Fruit fly (Drosophila melanogaster) whole organism, embryonic: Measurements from ENCODE around the gene CG13842.

Source experiments
- BEAF-32 ChIP-seq: fragments of 200-800 bp; sonication (Bioruptor generic); optimal IDR thresholded peaks from 3 replicates; lab custom pipeline; 2017; ENCODE audit warnings: missing biosample characterization, missing genetic modification characterization, mild to moderate bottlenecking, moderate library complexity, missing genetic modification reagents
- BtbVII ChIP-seq: fragments of 200-800 bp; sonication (Bioruptor generic); optimal IDR thresholded peaks from 3 replicates; lab custom pipeline; 2017; ENCODE audit warnings: missing biosample characterization, mild to moderate bottlenecking, missing genetic modification characterization
- CG10274 ChIP-seq: fragments of 200-800 bp; sonication (Bioruptor generic); optimal IDR thresholded peaks from 3 replicates; lab custom pipeline; 2017; ENCODE audit warnings: missing biosample characterization, mild to moderate bottlenecking, missing genetic modification characterization
- CG10366 ChIP-seq: fragments of 200-800 bp; sonication (Bioruptor generic); IDR thresholded peaks from 2 replicates; pipeline ENCODE4 v1.3.6; 2022; ENCODE audit warnings: missing biosample characterization, missing genetic modification characterization
- CG11695 ChIP-seq: fragments of 200-800 bp; sonication (Bioruptor generic); IDR thresholded peaks from 3 replicates; pipeline ENCODE4 v1.3.6; 2022; ENCODE audit warnings: missing biosample characterization, missing genetic modification characterization
- CG11696 ChIP-seq: fragments of 200-800 bp; sonication (Bioruptor generic); IDR thresholded peaks from 2 replicates; pipeline ENCODE4 v1.3.6; 2022; ENCODE audit warnings: missing biosample characterization, missing genetic modification characterization
- CG12071 ChIP-seq: fragments of 200-800 bp; sonication (Bioruptor generic); optimal IDR thresholded peaks from 3 replicates; lab custom pipeline; 2018; ENCODE audit warnings: missing biosample characterization, mild to moderate bottlenecking, missing genetic modification characterization
- CG12155 ChIP-seq: fragments of 200-800 bp; sonication (Bioruptor generic); optimal IDR thresholded peaks from 3 replicates; lab custom pipeline; 2016; ENCODE audit warnings: missing biosample characterization, missing genetic modification characterization
- CG12391 ChIP-seq: fragments of 200-800 bp; sonication (Bioruptor generic); optimal IDR thresholded peaks from 3 replicates; lab custom pipeline; 2018; ENCODE audit warnings: missing biosample characterization, mild to moderate bottlenecking, missing genetic modification characterization, moderate library complexity
- CG13296 ChIP-seq: fragments of 200-800 bp; sonication (Bioruptor generic); optimal IDR thresholded peaks from 3 replicates; lab custom pipeline; 2018; ENCODE audit warnings: missing biosample characterization, mild to moderate bottlenecking, missing genetic modification characterization
- CG15073 ChIP-seq: fragments of 200-800 bp; sonication (Bioruptor generic); optimal IDR thresholded peaks from 2 replicates; lab custom pipeline; 2016; ENCODE audit warnings: missing biosample characterization, missing genetic modification characterization
- CG1529 ChIP-seq: fragments of 200-800 bp; sonication (Bioruptor generic); optimal IDR thresholded peaks from 3 replicates; lab custom pipeline; 2018; ENCODE audit warnings: missing biosample characterization, missing genetic modification characterization
- CG17328 ChIP-seq: fragments of 200-800 bp; sonication (Bioruptor generic); IDR thresholded peaks from 2 replicates; pipeline ENCODE4 v1.3.6; 2022; ENCODE audit warnings: missing biosample characterization, missing genetic modification characterization
- CG18476 ChIP-seq: fragments of 200-800 bp; sonication (Bioruptor generic); optimal IDR thresholded peaks from 2 replicates; lab custom pipeline; 2016; ENCODE audit warnings: missing biosample characterization, mild to moderate bottlenecking, missing genetic modification characterization
- CG18599 ChIP-seq: fragments of 200-800 bp; sonication (Bioruptor generic); optimal IDR thresholded peaks from 3 replicates; lab custom pipeline; 2017; ENCODE audit warnings: missing biosample characterization, missing genetic modification characterization, mild to moderate bottlenecking, moderate library complexity, missing genetic modification reagents
- CG18764 ChIP-seq: fragments of 200-800 bp; sonication (Bioruptor generic); optimal IDR thresholded peaks from 3 replicates; lab custom pipeline; 2016; ENCODE audit warnings: missing biosample characterization, missing genetic modification characterization
- CG2202 ChIP-seq: fragments of 200-800 bp; sonication (Bioruptor generic); optimal IDR thresholded peaks from 2 replicates; lab custom pipeline; 2018; ENCODE audit warnings: missing biosample characterization, mild to moderate bottlenecking, missing genetic modification characterization
- CG2889 ChIP-seq: fragments of 200-800 bp; sonication (Bioruptor generic); IDR thresholded peaks from 3 replicates; pipeline ENCODE4 v1.3.6; 2022; ENCODE audit warnings: missing biosample characterization, missing genetic modification characterization
- CG3281 ChIP-seq: fragments of 200-800 bp; sonication (Bioruptor generic); optimal IDR thresholded peaks from 3 replicates; lab custom pipeline; 2017; ENCODE audit warnings: missing biosample characterization, mild to moderate bottlenecking, missing genetic modification characterization
- CG4282 ChIP-seq: fragments of 200-800 bp; sonication (Bioruptor generic); optimal IDR thresholded peaks from 2 replicates; lab custom pipeline; 2016; ENCODE audit warnings: missing biosample characterization, missing genetic modification characterization
- CG4730 ChIP-seq: fragments of 200-800 bp; sonication (Bioruptor generic); IDR thresholded peaks from 2 replicates; pipeline ENCODE4 v1.3.6; 2022; ENCODE audit warnings: missing biosample characterization, missing genetic modification characterization
- CG6854 ChIP-seq: fragments of 200-800 bp; sonication (Bioruptor generic); optimal IDR thresholded peaks from 3 replicates; lab custom pipeline; 2017; ENCODE audit warnings: missing biosample characterization, mild to moderate bottlenecking, missing genetic modification characterization
- CHES-1-like ChIP-seq: fragments of 200-800 bp; sonication (Bioruptor generic); optimal IDR thresholded peaks from 2 replicates; lab custom pipeline; 2016; ENCODE audit warnings: missing biosample characterization, missing genetic modification characterization
- Deaf1 ChIP-seq: fragments of 200-800 bp; optimal IDR thresholded peaks from 3 replicates; lab custom pipeline; 2019; ENCODE audit warnings: missing biosample characterization, mild to moderate bottlenecking, missing genetic modification characterization, moderate library complexity
- Dek ChIP-seq: fragments of 200-800 bp; sonication (Bioruptor generic); optimal IDR thresholded peaks from 3 replicates; lab custom pipeline; 2019; ENCODE audit warnings: missing biosample characterization, mild to moderate bottlenecking, missing genetic modification characterization, moderate library complexity
- Doc2 ChIP-seq: fragments of 200-800 bp; sonication (Bioruptor generic); IDR thresholded peaks from 2 replicates; pipeline ENCODE4 v1.3.6; 2022; ENCODE audit warnings: missing biosample characterization, missing genetic modification characterization
- Ets97D ChIP-seq: fragments of 200-800 bp; sonication (Bioruptor generic); optimal IDR thresholded peaks from 3 replicates; lab custom pipeline; 2016; ENCODE audit warnings: missing biosample characterization, missing genetic modification characterization
- GATAe ChIP-seq: fragments of 200-800 bp; sonication (Bioruptor generic); conservative IDR thresholded peaks from 2 replicates; pipeline ENCODE4 v1.3.6; 2022; ENCODE audit warnings: missing biosample characterization, missing genetic modification characterization
- Kr ChIP-seq: fragments of 200-800 bp; sonication (Bioruptor generic); optimal IDR thresholded peaks from 2 replicates; lab custom pipeline; 2017; ENCODE audit warnings: missing biosample characterization, mild to moderate bottlenecking, missing genetic modification characterization
- Oli ChIP-seq: fragments of 200-800 bp; sonication (Bioruptor generic); optimal IDR thresholded peaks from 2 replicates; lab custom pipeline; 2018; ENCODE audit warnings: missing biosample characterization, mild to moderate bottlenecking, missing genetic modification characterization, moderate library complexity
- Opbp ChIP-seq: fragments of 200-800 bp; sonication (Bioruptor generic); IDR thresholded peaks from 3 replicates; pipeline ENCODE4 v1.3.6; 2022; ENCODE audit warnings: missing biosample characterization, missing genetic modification characterization; ENCODE audit not compliant: partially characterized antibody
- Sox100B ChIP-seq: fragments of 200-800 bp; sonication (Bioruptor generic); optimal IDR thresholded peaks from 3 replicates; lab custom pipeline; 2018; ENCODE audit warnings: missing biosample characterization, mild to moderate bottlenecking, missing genetic modification characterization
- Taf1 ChIP-seq: fragments of 200-800 bp; sonication (Bioruptor generic); IDR thresholded peaks from 2 replicates; pipeline ENCODE4 v1.3.6; 2022; ENCODE audit warnings: missing biosample characterization, missing genetic modification characterization
- Usf ChIP-seq: fragments of 200-800 bp; sonication (Bioruptor generic); optimal IDR thresholded peaks from 2 replicates; lab custom pipeline; 2017; ENCODE audit warnings: missing genotype, missing biosample characterization, missing genetic modification characterization
- cato ChIP-seq: fragments of 200-800 bp; sonication (Bioruptor generic); optimal IDR thresholded peaks from 2 replicates; lab custom pipeline; 2016; ENCODE audit warnings: missing biosample characterization, missing genetic modification characterization, borderline replicate concordance
- dmrt11E ChIP-seq: fragments of 200-800 bp; sonication (Bioruptor generic); optimal IDR thresholded peaks from 3 replicates; lab custom pipeline; 2018; ENCODE audit warnings: missing biosample characterization, mild to moderate bottlenecking, missing genetic modification characterization, moderate library complexity
- dmrt99B ChIP-seq: fragments of 200-800 bp; sonication (Bioruptor generic); optimal IDR thresholded peaks from 2 replicates; lab custom pipeline; 2018; ENCODE audit warnings: missing biosample characterization, mild to moderate bottlenecking, missing genetic modification characterization, moderate library complexity
- fru ChIP-seq: fragments of >200 bp; optimal IDR thresholded peaks from 2 replicates; lab custom pipeline; 2017
- ftz-f1 ChIP-seq: fragments of 200-800 bp; sonication (Bioruptor generic); optimal IDR thresholded peaks from 2 replicates; lab custom pipeline; 2016; ENCODE audit warnings: missing biosample characterization, missing genetic modification characterization
- gcm2 ChIP-seq: fragments of 200-800 bp; sonication (Bioruptor generic); optimal IDR thresholded peaks from 2 replicates; lab custom pipeline; 2016; ENCODE audit warnings: missing biosample characterization, missing genetic modification characterization
- hbn ChIP-seq: fragments of 200-800 bp; sonication (Bioruptor generic); IDR thresholded peaks from 2 replicates; pipeline ENCODE4 v1.3.6; 2022; ENCODE audit warnings: missing biosample characterization, missing genetic modification characterization; ENCODE audit not compliant: partially characterized antibody
- ind ChIP-seq: fragments of 200-800 bp; sonication (Bioruptor generic); optimal IDR thresholded peaks from 3 replicates; lab custom pipeline; 2016; ENCODE audit warnings: missing biosample characterization, missing genetic modification characterization
- odd ChIP-seq: fragments of 200-800 bp; sonication (Bioruptor generic); optimal IDR thresholded peaks from 2 replicates; lab custom pipeline; 2017; ENCODE audit warnings: missing biosample characterization, mild to moderate bottlenecking, missing genetic modification characterization
- org-1 ChIP-seq: fragments of 200-800 bp; sonication (Bioruptor generic); optimal IDR thresholded peaks from 2 replicates; lab custom pipeline; 2017; ENCODE audit warnings: missing biosample characterization, missing genetic modification characterization
- ro ChIP-seq: fragments of 200-800 bp; sonication (Bioruptor generic); IDR thresholded peaks from 2 replicates; pipeline ENCODE4 v1.3.6; 2022; ENCODE audit warnings: missing biosample characterization, missing genetic modification characterization
- schlank ChIP-seq: fragments of 200-800 bp; sonication (Bioruptor generic); optimal IDR thresholded peaks from 2 replicates; lab custom pipeline; 2018; ENCODE audit warnings: missing biosample characterization, mild to moderate bottlenecking, missing genetic modification characterization
- sens-2 ChIP-seq: fragments of 200-800 bp; sonication (Bioruptor generic); IDR thresholded peaks from 2 replicates; pipeline ENCODE4 v1.3.6; 2022; ENCODE audit warnings: missing biosample characterization, missing genetic modification characterization
- twi ChIP-seq: fragments of 200-800 bp; optimal IDR thresholded peaks from 2 replicates; lab custom pipeline; 2019; ENCODE audit warnings: missing biosample characterization, mild to moderate bottlenecking, missing genetic modification characterization, moderate library complexity
- wor ChIP-seq: fragments of 200-800 bp; sonication (Bioruptor generic); IDR thresholded peaks from 2 replicates; pipeline ENCODE4 v1.3.6; 2022; ENCODE audit warnings: missing biosample characterization, missing genetic modification characterization

Gene CG13842

dm6 chr3R:22724149-22724973 lies 17.3 kb upstream of the CG13842 start, which contains the start of gene Irp-1A (continued):
- no peak for TF ChIP-seq CG10274
- TF ChIP-seq Ets97D (GFP tag; lab: Kevin White, UChicago) = peak; percentile 52
- peak; percentile 58 for TF ChIP-seq ind (GFP tag; lab: Kevin White, UChicago)
- no peak for TF ChIP-seq Doc2 (GFP tag; lab: Robert Waterston, UW)
- peak; percentile 81 for TF ChIP-seq CG11695 (GFP tag; lab: Robert Waterston, UW)
- peak; percentile 64 for TF ChIP-seq CG18764 (GFP tag; lab: Kevin White, UChicago)
- peak; percentile 69 for TF ChIP-seq CG12155 (GFP tag; lab: Kevin White, UChicago)
- no peak for TF ChIP-seq Kr
- TF ChIP-seq GATAe = peak; percentile 35; the same call in 1 of the 2 replicates
- peak; percentile 76 for TF ChIP-seq CG3281 (GFP tag; lab: Kevin White, UChicago)
- no peak for TF ChIP-seq CG15073
- no peak for TF ChIP-seq fru
- TF ChIP-seq dmrt11E = peak; percentile 76
- peak; percentile 39 for TF ChIP-seq CG2202 (tag; lab: Kevin White, UChicago)
- peak; percentile 65 for TF ChIP-seq CG10366
- TF ChIP-seq cato = no peak
- TF ChIP-seq odd = peak; percentile 47
- peak; percentile 83 for TF ChIP-seq dmrt99B (tag; lab: Kevin White, UChicago)
- peak; percentile 9 for TF ChIP-seq CG1529 (GFP tag; lab: Kevin White, UChicago)
- TF ChIP-seq BEAF-32 (GFP tag; lab: Kevin White, UChicago) = peak; percentile 83
- peak; percentile 81 for TF ChIP-seq Sox100B (GFP tag; lab: Kevin White, UChicago)
- no peak for TF ChIP-seq ftz-f1 (GFP tag; lab: Kevin White, UChicago)
- TF ChIP-seq Usf = peak; percentile 13
- no peak for TF ChIP-seq CG12071
- peak; percentile 30 for TF ChIP-seq BtbVII (GFP tag; lab: Kevin White, UChicago)
- peak; percentile 77 for TF ChIP-seq CG18599
- TF ChIP-seq CHES-1-like (GFP tag; lab: Kevin White, UChicago) = peak; percentile 58
- TF ChIP-seq CG17328 (GFP tag; lab: Robert Waterston, UW) = peak; percentile 72; the same call in 1 of the 2 replicates
- peak; percentile 58 for TF ChIP-seq Oli (tag; lab: Kevin White, UChicago)
- peak; percentile 70 for TF ChIP-seq CG4730 (GFP tag; lab: Robert Waterston, UW)
- TF ChIP-seq Deaf1 (tag; lab: Kevin White, UChicago) = peak; percentile 57
- TF ChIP-seq CG13296 = peak; percentile 85
- peak; percentile 14 for TF ChIP-seq CG6854 (GFP tag; lab: Kevin White, UChicago)
- peak; percentile 48 for TF ChIP-seq wor (GFP tag; lab: Robert Waterston, UW)
- peak; percentile 18 for TF ChIP-seq CG18476 (GFP tag; lab: Kevin White, UChicago)
- TF ChIP-seq org-1 (GFP tag; lab: Kevin White, UChicago) = no peak
- peak; percentile 85 for TF ChIP-seq Opbp
- TF ChIP-seq Taf1 = 0 out of 2 replicates have a peak, but pooled peaks have one; percentile 26
- TF ChIP-seq ro (GFP tag; lab: Robert Waterston, UW) = no peak
- no peak for TF ChIP-seq CG2889 (GFP tag; lab: Robert Waterston, UW)
- TF ChIP-seq schlank (tag; lab: Kevin White, UChicago) = peak; percentile 21
- peak; percentile 43; the same call in 1 of the 2 replicates for TF ChIP-seq CG11696 (GFP tag; lab: Robert Waterston, UW)
- peak; percentile 80 for TF ChIP-seq Dek (tag; lab: Kevin White, UChicago)
- TF ChIP-seq hbn (GFP tag; lab: Robert Waterston, UW) = peak; percentile 83
- peak; percentile 91 for TF ChIP-seq CG12391 (tag; lab: Kevin White, UChicago)
- TF ChIP-seq twi (tag; lab: Kevin White, UChicago) = peak; percentile 44
- no peak for TF ChIP-seq sens-2 (GFP tag; lab: Robert Waterston, UW)
- peak; percentile 3 for TF ChIP-seq gcm2 (GFP tag; lab: Kevin White, UChicago)
- no peak for TF ChIP-seq CG4282 (GFP tag; lab: Kevin White, UChicago)
